Worm (Caenorhabditis elegans) whole organism, mixed stage, embryonic: ENCODE results near the gene K08H2.7.

Experiments
- nhr-28 ChIP-seq: fragments of 150-350 bp; optimal IDR thresholded peaks from 2 replicates; lab custom pipeline; 2014; ENCODE audit warnings: missing biosample characterization, missing genetic modification characterization
- pha-4 ChIP-seq: fragments of 150-350 bp; optimal IDR thresholded peaks from 2 replicates; lab custom pipeline; 2018; ENCODE audit warnings: missing biosample characterization, missing genetic modification reagents, missing genetic modification characterization
- snpc-4 ChIP-seq: fragments of 150-350 bp; optimal IDR thresholded peaks from 2 replicates; lab custom pipeline; 2014; ENCODE audit warnings: missing biosample characterization, missing genetic modification characterization
- unc-120 ChIP-seq: sonication (generic microtip); optimal IDR thresholded peaks from 2 replicates; lab custom pipeline; 2017; ENCODE audit warnings: missing genetic modification characterization, missing compliant biosample characterization; ENCODE audit not compliant: poor library complexity, severe bottlenecking
- unc-39 ChIP-seq: fragments of 150-350 bp; optimal IDR thresholded peaks from 2 replicates; lab custom pipeline; 2014; ENCODE audit warnings: missing biosample characterization, missing genetic modification characterization

DNA sequence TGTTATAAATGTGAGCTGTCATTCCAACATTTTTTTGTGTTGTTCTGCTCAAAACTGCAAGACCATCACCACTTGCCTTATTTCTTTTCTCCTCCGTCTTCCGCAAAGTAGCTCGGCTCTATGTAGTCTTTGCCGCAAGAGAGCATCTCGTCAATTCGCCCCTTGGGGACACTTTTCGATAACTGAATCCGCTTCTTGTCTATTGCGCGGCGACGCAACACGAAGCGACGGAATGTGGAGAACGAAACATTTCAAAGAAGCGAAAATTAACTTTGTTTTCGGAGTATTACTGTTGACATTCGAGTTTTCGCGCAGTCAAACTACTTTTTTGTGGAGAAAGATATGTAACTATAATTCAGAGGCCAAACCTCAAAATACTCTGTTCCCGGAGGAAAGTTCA lies 50.1 kb downstream of the K08H2.7 start:
- TF ChIP-seq nhr-28 (tag; lab: Kevin White, UChicago): no peak
- TF ChIP-seq pha-4 (tag; lab: Kevin White, UChicago): no peak
- TF ChIP-seq unc-120 (tag; lab: Kevin White, UChicago): no peak
- no peak for TF ChIP-seq snpc-4 (tag; lab: Kevin White, UChicago)
- no peak for TF ChIP-seq unc-39 (tag; lab: Kevin White, UChicago)
